Fruit fly (Drosophila melanogaster): Measurements from ENCODE around the gene mrt.
A peak's percentile ranks its signal among the peaks of the same experiment; 100 is the strongest.

Gene mrt

DNA sequence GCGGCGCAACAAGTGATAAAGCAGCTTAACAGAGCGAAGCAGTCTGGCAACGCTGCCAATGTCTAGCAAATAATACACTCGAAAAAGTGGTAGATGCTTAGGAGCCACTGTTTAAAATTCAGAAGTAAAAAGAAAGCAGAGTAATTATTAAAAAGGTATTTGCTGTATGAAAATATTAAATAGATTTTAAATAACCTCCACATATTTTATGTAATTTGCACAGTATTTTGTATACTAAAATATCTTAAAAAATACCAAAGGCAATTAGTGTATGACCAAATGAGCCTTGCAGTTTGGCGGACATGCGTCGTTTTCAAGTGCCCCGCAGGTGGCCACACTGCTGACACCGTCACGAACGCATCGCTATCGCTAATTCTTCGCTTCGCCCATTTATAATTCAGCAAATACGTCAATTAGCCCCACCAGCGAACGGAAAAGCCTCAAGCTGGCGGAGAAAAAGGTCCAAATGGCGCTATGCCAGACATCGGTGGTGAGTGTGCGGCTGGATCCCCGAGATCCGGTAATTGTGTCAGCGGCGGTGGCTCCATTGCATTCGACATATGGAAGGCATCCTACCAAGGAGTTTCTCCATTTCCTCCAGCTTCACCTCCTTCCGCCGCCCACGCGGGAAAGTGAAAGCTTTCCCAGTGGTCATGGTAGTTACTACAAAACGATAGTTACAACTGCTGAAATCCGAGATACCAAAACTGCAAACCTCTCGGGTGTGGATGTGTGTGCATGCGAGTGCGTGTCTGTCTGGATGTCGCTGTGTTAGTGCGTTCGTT lies 29.1 kb downstream of the mrt start, which contains the start of gene pll (continued):
- peak; percentile 79; the same call in 2 of the 3 replicates for TF ChIP-seq gce (GFP tag; IDR thresholded peaks at IDR 0.05)
- peak; percentile 10 for TF ChIP-seq Mes4 (GFP tag; optimal IDR thresholded peaks at IDR 0.05)
- peak; percentile 63 for TF ChIP-seq HmgD (GFP tag; optimal IDR thresholded peaks at IDR 0.05)
- TF ChIP-seq CG8290 (GFP tag; optimal IDR thresholded peaks at IDR 0.05): no peak
- no peak for TF ChIP-seq CG8290 (tag; optimal IDR thresholded peaks at IDR 0.05)
- no peak for TF ChIP-seq CG34224 (GFP tag; IDR thresholded peaks at IDR 0.05; ENCODE audit: partially characterized antibody)
- TF ChIP-seq CG1602 (GFP tag; optimal IDR thresholded peaks at IDR 0.05): peak; percentile 81
- TF ChIP-seq cas (GFP tag; IDR thresholded peaks at IDR 0.05): peak; percentile 71
- no peak for TF ChIP-seq pan (optimal IDR thresholded peaks at IDR 0.05)
- TF ChIP-seq pan (GFP tag; optimal IDR thresholded peaks at IDR 0.05 in 1 of 2, IDR thresholded peaks at IDR 0.05 in 1 of 2): peak in 1 of 2 experiments; percentile 94
- peak; percentile 90 for TF ChIP-seq B-H1 (GFP tag; IDR thresholded peaks at IDR 0.05)
- peak; percentile 75 for TF ChIP-seq Oaz (GFP tag; IDR thresholded peaks at IDR 0.05)
- TF ChIP-seq peb (GFP tag; IDR thresholded peaks at IDR 0.05): peak; percentile 83
- TF ChIP-seq zfh1 (GFP tag; IDR thresholded peaks at IDR 0.05): peak; percentile 91
- TF ChIP-seq CG1024 (GFP tag; IDR thresholded peaks at IDR 0.05): peak; percentile 84
- peak; percentile 85 for TF ChIP-seq az2 (GFP tag; optimal IDR thresholded peaks at IDR 0.05)
- no peak for TF ChIP-seq jigr1 (GFP tag; IDR thresholded peaks at IDR 0.05)
- TF ChIP-seq crp (GFP tag; optimal IDR thresholded peaks at IDR 0.05): peak in 1 of 2 experiments; percentile 36
- peak; percentile 44 for TF ChIP-seq CG31388 (GFP tag; optimal IDR thresholded peaks at IDR 0.05)
- TF ChIP-seq CG4404 (GFP tag; IDR thresholded peaks at IDR 0.05): peak; percentile 81
- TF ChIP-seq Ets65A (GFP tag): peak; percentile 96
- peak; percentile 69 for TF ChIP-seq CG10209 (GFP tag; optimal IDR thresholded peaks at IDR 0.05)
- TF ChIP-seq vfl (GFP tag; optimal IDR thresholded peaks at IDR 0.05): peak; percentile 67
- TF ChIP-seq GATAe (GFP tag; conservative IDR thresholded peaks at IDR 0.05): peak; percentile 65; the same call in 1 of the 2 replicates
- TF ChIP-seq ci (GFP tag; IDR thresholded peaks at IDR 0.05): peak; percentile 91
- peak; percentile 79 for TF ChIP-seq CG15514 (GFP tag; optimal IDR thresholded peaks at IDR 0.05)
- TF ChIP-seq Fer1 (GFP tag; optimal IDR thresholded peaks at IDR 0.05): peak; percentile 72
- no peak for TF ChIP-seq CG1529 (GFP tag; optimal IDR thresholded peaks at IDR 0.05)
- TF ChIP-seq CG6854 (GFP tag; optimal IDR thresholded peaks at IDR 0.05): no peak
- peak; percentile 95 for TF ChIP-seq CG11456 (GFP tag; IDR thresholded peaks at IDR 0.05)
- no peak for TF ChIP-seq CkIIα-i1 (GFP tag; IDR thresholded peaks at IDR 0.05)
- TF ChIP-seq CG7786 (GFP tag; optimal IDR thresholded peaks at IDR 0.05): peak; percentile 57
- TF ChIP-seq Sry-β (GFP tag; optimal IDR thresholded peaks at IDR 0.05): no peak
- peak; percentile 66 for TF ChIP-seq ems (GFP tag; optimal IDR thresholded peaks at IDR 0.05)
- no peak for TF ChIP-seq Hey (tag; optimal IDR thresholded peaks at IDR 0.05)
- TF ChIP-seq klu (GFP tag; IDR thresholded peaks at IDR 0.05): peak; percentile 70
- no peak for TF ChIP-seq kni (GFP tag; optimal IDR thresholded peaks at IDR 0.05)
- TF ChIP-seq pros (GFP tag; optimal IDR thresholded peaks at IDR 0.05): no peak
- peak; percentile 59 for TF ChIP-seq eyg (GFP tag; optimal IDR thresholded peaks at IDR 0.05)
- peak; percentile 95 for TF ChIP-seq ase (GFP tag; IDR thresholded peaks at IDR 0.05)
- TF ChIP-seq CG13287 (GFP tag; IDR thresholded peaks at IDR 0.05; ENCODE audit: partially characterized antibody): peak; percentile 69
- peak; percentile 71 for TF ChIP-seq CG10147 (GFP tag; optimal IDR thresholded peaks at IDR 0.05)
- TF ChIP-seq kah (GFP tag; optimal IDR thresholded peaks at IDR 0.05): peak; percentile 93
- no peak for TF ChIP-seq Kr (GFP tag; optimal IDR thresholded peaks at IDR 0.05)
- peak; percentile 51; the same call in 1 of the 3 replicates for TF ChIP-seq HLH4C (GFP tag; IDR thresholded peaks at IDR 0.05; ENCODE audit: partially characterized antibody)
- 0 out of 2 replicates have a peak, but pooled peaks have one; percentile 45 for TF ChIP-seq CG10321 (GFP tag; IDR thresholded peaks at IDR 0.05)
- TF ChIP-seq Tbp (GFP tag; optimal IDR thresholded peaks at IDR 0.05): peak; percentile 69
- peak; percentile 81 for TF ChIP-seq CG9817 (tag; optimal IDR thresholded peaks at IDR 0.05)
- peak; percentile 17 for TF ChIP-seq org-1 (GFP tag; optimal IDR thresholded peaks at IDR 0.05)
- 0 out of 2 replicates have a peak, but pooled peaks have one; percentile 26 for TF ChIP-seq CG17612 (GFP tag; IDR thresholded peaks at IDR 0.05)
